Worm (Caenorhabditis elegans): ENCODE data around the gene popl-1.

The popl-1 gene

DNA sequence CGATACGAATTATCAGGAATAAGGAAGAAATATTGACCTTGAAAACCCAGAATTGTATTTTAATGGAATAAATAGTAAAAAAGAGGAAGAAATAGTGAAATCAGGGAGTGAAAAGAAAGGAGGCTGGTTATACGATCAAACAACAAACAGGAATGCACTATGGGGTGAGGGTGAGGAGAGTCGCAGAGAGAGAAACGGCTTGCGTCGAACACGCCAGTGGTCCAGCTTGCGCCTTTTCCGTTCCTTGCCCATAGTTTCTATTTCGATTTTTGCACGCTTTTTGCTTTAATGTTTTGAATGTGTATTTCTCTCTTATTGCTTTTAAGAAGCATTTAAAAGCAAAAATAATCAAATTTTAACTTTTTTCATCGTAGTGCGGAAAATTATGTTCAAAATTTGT is 22.9 kb upstream of the popl-1 start (continued):
- TF ChIP-seq snpc-1.2 (GFP tag; IDR thresholded peaks at IDR 0.05) (no peak), lir-3 (tag; optimal IDR thresholded peaks at IDR 0.05) (no peak), sdz-12 (GFP tag; optimal IDR thresholded peaks at IDR 0.05) (no peak), lin-13 (GFP tag; optimal IDR thresholded peaks at IDR 0.05) (peak; percentile 73), pqm-1 (tag; optimal IDR thresholded peaks at IDR 0.05) (peak; percentile 27), skn-1 (tag; optimal IDR thresholded peaks at IDR 0.05) (no peak), jun-1 (tag; optimal IDR thresholded peaks at IDR 0.05) (peak; percentile 5), daf-8 (GFP tag; IDR thresholded peaks at IDR 0.05) (no peak), ztf-7 (tag; optimal IDR thresholded peaks at IDR 0.05) (no peak), nhr-11 (tag; optimal IDR thresholded peaks at IDR 0.05) (peak; percentile 82), lin-29 (GFP tag; IDR thresholded peaks at IDR 0.05) (no peak), mdt-29 (GFP tag; IDR thresholded peaks at IDR 0.05) (no peak), nhr-76 (tag; optimal IDR thresholded peaks at IDR 0.05) (no peak), set-16 (GFP tag; IDR thresholded peaks at IDR 0.05) (peak; percentile 21; the same call in 1 of the 2 replicates), ztf-11 (tag; optimal IDR thresholded peaks at IDR 0.05) (no peak), dmd-6 (GFP tag; IDR thresholded peaks at IDR 0.05) (peak; percentile 65), tra-1 (GFP tag; IDR thresholded peaks at IDR 0.05) (peak; percentile 43; the same call in 1 of the 2 replicates), unc-62 (GFP tag; optimal IDR thresholded peaks at IDR 0.05 in 1 of 2) (peak in 1 of 2 experiments; percentile 65), unc-62 (tag; optimal IDR thresholded peaks at IDR 0.05) (no peak), spr-3 (GFP tag; optimal IDR thresholded peaks at IDR 0.05) (no peak), D1046.2 (GFP tag; IDR thresholded peaks at IDR 0.05) (no peak), ZK546.5 (tag; optimal IDR thresholded peaks at IDR 0.05) (no peak), F26F4.8 (GFP tag; conservative IDR thresholded peaks at IDR 0.05) (no peak), daf-16 (GFP tag; optimal IDR thresholded peaks at IDR 0.05) (no peak), daf-16 (tag; optimal IDR thresholded peaks at IDR 0.05) (peak; percentile 67), rbr-2 (tag; optimal IDR thresholded peaks at IDR 0.05) (peak; percentile 87), F37D6.2 (tag; optimal IDR thresholded peaks at IDR 0.05) (no peak), nhr-111 (GFP tag; optimal IDR thresholded peaks at IDR 0.05) (no peak), lim-7 (GFP tag; IDR thresholded peaks at IDR 0.05) (no peak), mep-1 (tag; optimal IDR thresholded peaks at IDR 0.05) (peak; percentile 95), daf-19 (GFP tag; conservative IDR thresholded peaks at IDR 0.05) (no peak), arid-1 (GFP tag; conservative IDR thresholded peaks at IDR 0.05) (peak; percentile 76; the same call in 1 of the 2 replicates), dve-1 (tag; optimal IDR thresholded peaks at IDR 0.05; ENCODE audit: insufficient read depth) (peak; percentile 91), nhr-41 (GFP tag; IDR thresholded peaks at IDR 0.05) (no peak), ceh-44 (GFP tag; IDR thresholded peaks at IDR 0.05) (no peak), aha-1 (tag) (peak; percentile 98), vab-7 (GFP tag; IDR thresholded peaks at IDR 0.05) (no peak), nhr-10 (tag; optimal IDR thresholded peaks at IDR 0.05) (no peak), duxl-1 (tag; optimal IDR thresholded peaks at IDR 0.05; ENCODE audit: poor library complexity) (peak; percentile 51), mxl-2 (GFP tag; conservative IDR thresholded peaks at IDR 0.05) (no peak), mxl-3 (GFP tag; optimal IDR thresholded peaks at IDR 0.05) (peak; percentile 71), madf-9 (GFP tag; conservative IDR thresholded peaks at IDR 0.05) (0 out of 2 replicates have a peak, but pooled peaks have one; percentile 34), ama-1 (optimal IDR thresholded peaks at IDR 0.05) (peak; percentile 38), lin-1 (GFP tag; IDR thresholded peaks at IDR 0.05) (peak; percentile 66), hlh-11 (tag; optimal IDR thresholded peaks at IDR 0.05) (peak; percentile 82), nhr-48 (tag; optimal IDR thresholded peaks at IDR 0.05) (peak; percentile 34), daf-12 (tag; optimal IDR thresholded peaks at IDR 0.05) (no peak), ctbp-1 (GFP tag; IDR thresholded peaks at IDR 0.05) (no peak), lsy-2 (tag; optimal IDR thresholded peaks at IDR 0.05) (peak; percentile 71 to 92), F44E2.7 (GFP tag; IDR thresholded peaks at IDR 0.05) (no peak), unc-39 (tag; optimal IDR thresholded peaks at IDR 0.05) (no peak), lin-39 (tag; optimal IDR thresholded peaks at IDR 0.05) (no peak), ceh-20 (GFP tag; IDR thresholded peaks at IDR 0.05) (peak; percentile 74)

Measured in whole organism, L4 larva.